Fruit fly (Drosophila melanogaster) whole organism, adult: Measurements from ENCODE around the gene hiro.
A peak's percentile ranks its signal among the peaks of the same experiment; 100 is the strongest.

ENCODE experiments used
- CG11617 ChIP-seq: fragments of 200-800 bp; sonication (Bioruptor generic); optimal IDR thresholded peaks from 2 replicates; lab custom pipeline; 2017; ENCODE audit warnings: mild to moderate bottlenecking, missing biosample characterization, missing genetic modification reagents, missing genetic modification characterization
- CG12768 ChIP-seq: fragments of 200-800 bp; sonication (Bioruptor generic); optimal IDR thresholded peaks from 2 replicates; lab custom pipeline; 2017; ENCODE audit warnings: missing biosample characterization, missing genetic modification characterization, mild to moderate bottlenecking, moderate library complexity, missing genetic modification reagents
- CG14711 ChIP-seq: fragments of 200-800 bp; sonication (Bioruptor generic); optimal IDR thresholded peaks from 2 replicates; lab custom pipeline; 2018; ENCODE audit warnings: missing biosample characterization, mild to moderate bottlenecking, missing genetic modification characterization, moderate library complexity
- CG1620 ChIP-seq: fragments of 200-800 bp; sonication (Bioruptor generic); optimal IDR thresholded peaks from 2 replicates; lab custom pipeline; 2016; ENCODE audit warnings: missing biosample characterization, missing genetic modification characterization
- CG33017 ChIP-seq: fragments of 200-800 bp; sonication (Bioruptor generic); optimal IDR thresholded peaks from 2 replicates; lab custom pipeline; 2018; ENCODE audit warnings: missing biosample characterization, mild to moderate bottlenecking, missing genetic modification characterization, moderate library complexity
- CG5204 ChIP-seq: fragments of 200-800 bp; sonication (Bioruptor generic); optimal IDR thresholded peaks from 2 replicates; lab custom pipeline; 2016; ENCODE audit warnings: missing biosample characterization, missing genetic modification characterization
- CG7045 ChIP-seq: fragments of 200-800 bp; sonication (Bioruptor generic); optimal IDR thresholded peaks from 2 replicates; lab custom pipeline; 2017; ENCODE audit warnings: missing biosample characterization, mild to moderate bottlenecking, missing genetic modification characterization
- CG7101 ChIP-seq: fragments of 200-800 bp; sonication (Bioruptor generic); optimal IDR thresholded peaks from 2 replicates; lab custom pipeline; 2018; ENCODE audit warnings: missing biosample characterization, mild to moderate bottlenecking, missing genetic modification characterization, moderate library complexity
- Clk ChIP-seq: fragments of 200-800 bp; sonication (Bioruptor generic); optimal IDR thresholded peaks from 2 replicates; lab custom pipeline; 2017; ENCODE audit warnings: missing biosample characterization, missing genetic modification characterization
- Crg-1 ChIP-seq: fragments of 200-800 bp; sonication (Bioruptor generic); optimal IDR thresholded peaks from 2 replicates; lab custom pipeline; 2016; ENCODE audit warnings: missing biosample characterization, missing genetic modification characterization
- Hr96 ChIP-seq: fragments of 200-800 bp; sonication (Bioruptor generic); optimal IDR thresholded peaks from 2 replicates; lab custom pipeline; 2016; ENCODE audit warnings: missing biosample characterization, missing genetic modification characterization
- Mnt ChIP-seq: fragments of 200-800 bp; sonication (Bioruptor generic); optimal IDR thresholded peaks from 2 replicates; lab custom pipeline; 2016; ENCODE audit warnings: missing biosample characterization, mild to moderate bottlenecking, missing genetic modification characterization
- bab1 ChIP-seq: fragments of 200-800 bp; sonication (Bioruptor generic); optimal IDR thresholded peaks from 3 replicates; lab custom pipeline; 2019; ENCODE audit warnings: missing biosample characterization, mild to moderate bottlenecking, missing genetic modification characterization, moderate library complexity
- cic ChIP-seq: fragments of 200-800 bp; sonication (Bioruptor generic); optimal IDR thresholded peaks from 2 replicates; lab custom pipeline; 2017; ENCODE audit warnings: missing biosample characterization, mild to moderate bottlenecking, missing genetic modification characterization, moderate library complexity
- cnc ChIP-seq, 2 experiments: fragments of >200 bp; optimal IDR thresholded peaks; 2 replicates each; lab custom pipeline; 2017
- kay ChIP-seq: fragments of 200-800 bp; sonication (Bioruptor generic); peaks from one replicate; lab custom pipeline; 2016; ENCODE audit warnings: missing biosample characterization, missing genetic modification characterization, borderline replicate concordance
- ovo ChIP-seq: fragments of 200-800 bp; sonication (Bioruptor generic); optimal IDR thresholded peaks from 2 replicates; lab custom pipeline; 2016; ENCODE audit warnings: missing biosample characterization, missing genetic modification characterization
- pad ChIP-seq: fragments of 200-800 bp; sonication (Bioruptor generic); optimal IDR thresholded peaks from 3 replicates; lab custom pipeline; 2017; ENCODE audit warnings: missing biosample characterization, missing genetic modification characterization, mild to moderate bottlenecking, moderate library complexity, missing genetic modification reagents
- tj ChIP-seq: fragments of 200-800 bp; sonication (Bioruptor generic); optimal IDR thresholded peaks from 3 replicates; lab custom pipeline; 2017; ENCODE audit warnings: missing biosample characterization, mild to moderate bottlenecking, missing genetic modification characterization, moderate library complexity
- toe ChIP-seq: fragments of 200-800 bp; sonication (Bioruptor generic); optimal IDR thresholded peaks from 2 replicates; lab custom pipeline; 2016; ENCODE audit warnings: missing biosample characterization, missing genetic modification characterization

The hiro gene

dm6 chr3L:699368-700150 is 11.8 kb upstream of the hiro start:
- no peak for TF ChIP-seq CG11617
- TF ChIP-seq toe: no peak
- TF ChIP-seq Clk (GFP tag; lab: Kevin White, UChicago): no peak
- TF ChIP-seq Hr96 (GFP tag; lab: Kevin White, UChicago): no peak
- no peak for TF ChIP-seq cic (GFP tag; lab: Kevin White, UChicago)
- TF ChIP-seq tj (GFP tag; lab: Kevin White, UChicago): no peak
- no peak for TF ChIP-seq CG12768
- TF ChIP-seq CG7101: no peak

- TF ChIP-seq CG7101 (no peak), kay (GFP tag; lab: Kevin White, UChicago) (peak; percentile 39)
These were observed 11.1 kb upstream of the hiro start, which contains the start of gene CG13894 for dm6 chr3L:698748-699367. Gene CG13894 (minus strand): TSS chr3L:699144.

- TF ChIP-seq CG12768 (no peak), pad (no peak), CG7101 (no peak), Clk (GFP tag; lab: Kevin White, UChicago) (no peak), CG14711 (tag; lab: Kevin White, UChicago) (no peak), toe (no peak), cic (GFP tag; lab: Kevin White, UChicago) (no peak), CG7045 (no peak), Hr96 (GFP tag; lab: Kevin White, UChicago) (no peak)
These were observed 10.0 kb upstream of the hiro start for dm6 chr3L:697724-698123.

dm6 chr3L:697055-697427 is 9.3 kb upstream of the hiro start:
- no peak for TF ChIP-seq bab1 (GFP tag; lab: Kevin White, UChicago)
- TF ChIP-seq cic (GFP tag; lab: Kevin White, UChicago): no peak
- no peak for TF ChIP-seq CG7045
- no peak for TF ChIP-seq Hr96 (GFP tag; lab: Kevin White, UChicago)
- no peak for TF ChIP-seq CG14711 (tag; lab: Kevin White, UChicago)
- TF ChIP-seq tj (GFP tag; lab: Kevin White, UChicago): no peak
- no peak for TF ChIP-seq cnc (optimal IDR thresholded peaks at IDR 0.05; lab: Kevin White, UChicago)
- no peak for TF ChIP-seq CG7101
- TF ChIP-seq toe: no peak
- TF ChIP-seq Mnt (GFP tag; lab: Kevin White, UChicago): no peak
- TF ChIP-seq pad: no peak
- no peak for TF ChIP-seq CG1620 (GFP tag; lab: Kevin White, UChicago)
- no peak for TF ChIP-seq kay (GFP tag; lab: Kevin White, UChicago)
- no peak for TF ChIP-seq CG33017 (tag; lab: Kevin White, UChicago)
- no peak for TF ChIP-seq CG12768
- no peak for TF ChIP-seq CG11617
- TF ChIP-seq ovo: no peak
- TF ChIP-seq Clk (GFP tag; lab: Kevin White, UChicago): no peak

dm6 chr3L:696404-697054 is 8.8 kb upstream of the hiro start:
- TF ChIP-seq CG11617 (no peak), CG7101 (peak; percentile 58), kay (GFP tag; lab: Kevin White, UChicago) (peak; percentile 32), Crg-1 (GFP tag; lab: Kevin White, UChicago) (no peak), pad (peak; percentile 11), ovo (no peak), Hr96 (GFP tag; lab: Kevin White, UChicago) (no peak), CG12768 (peak; percentile 51), CG7045 (peak; percentile 63), Mnt (GFP tag; lab: Kevin White, UChicago) (no peak), CG14711 (tag; lab: Kevin White, UChicago) (peak; percentile 54), CG1620 (GFP tag; lab: Kevin White, UChicago) (no peak), Clk (GFP tag; lab: Kevin White, UChicago) (no peak), CG33017 (tag; lab: Kevin White, UChicago) (peak; percentile 58), CG5204 (GFP tag; lab: Kevin White, UChicago) (peak; percentile 31), toe (no peak)

dm6 chr3L:695510-695909 is 7.8 kb upstream of the hiro start:
- TF ChIP-seq Mnt (GFP tag; lab: Kevin White, UChicago) (no peak), kay (GFP tag; lab: Kevin White, UChicago) (no peak), CG11617 (no peak), Hr96 (GFP tag; lab: Kevin White, UChicago) (no peak), Crg-1 (GFP tag; lab: Kevin White, UChicago) (no peak), ovo (no peak), tj (GFP tag; lab: Kevin White, UChicago) (no peak), Clk (GFP tag; lab: Kevin White, UChicago) (no peak), CG33017 (tag; lab: Kevin White, UChicago) (no peak)
